Worm (Caenorhabditis elegans) whole organism, L4 larva: ENCODE measurements around the gene zip-12.
A peak's percentile ranks its signal among the peaks of the same experiment; 100 is the strongest.

Experiments used
- F10B5.3 ChIP-seq: sonication (generic microtip); optimal IDR thresholded peaks from 2 replicates; lab custom pipeline; 2016; ENCODE audit warnings: mild to moderate bottlenecking, missing genetic modification characterization, missing compliant biosample characterization
- R02D3.7 ChIP-seq: fragments of 150-350 bp; sonication (generic microtip); optimal IDR thresholded peaks from 3 replicates; lab custom pipeline; 2014; ENCODE audit warnings: missing biosample characterization, missing genetic modification characterization
- T26A8.4 ChIP-seq: fragments of 200-800 bp; sonication (Bioruptor generic); IDR thresholded peaks from 2 replicates; pipeline ENCODE4 v1.3.6; 2022; ENCODE audit warnings: missing genetic modification characterization, missing compliant biosample characterization
- Y48G9A.11 ChIP-seq: fragments of 200-800 bp; sonication (Bioruptor generic); IDR thresholded peaks from 2 replicates; pipeline ENCODE4 v1.3.6; 2022; ENCODE audit warnings: missing genetic modification reagents, missing genetic modification characterization, missing compliant biosample characterization
- Y75B8A.6 ChIP-seq: fragments of 200-800 bp; sonication (Bioruptor generic); IDR thresholded peaks from 2 replicates; pipeline ENCODE4 v1.3.6; 2022; ENCODE audit warnings: missing genetic modification reagents, missing genetic modification characterization, missing compliant biosample characterization
- aha-1 ChIP-seq: fragments of 150-350 bp; peaks from one replicate; lab custom pipeline; 2014; ENCODE audit warnings: missing biosample characterization, missing genetic modification characterization
- ama-1 ChIP-seq: fragments of 150-350 bp; optimal IDR thresholded peaks from 2 replicates; lab custom pipeline; 2014; ENCODE audit warnings: inconsistent platforms, mixed read lengths
- ceh-20 ChIP-seq: fragments of 200-800 bp; sonication (Bioruptor generic); IDR thresholded peaks from 2 replicates; pipeline ENCODE4 v1.3.6; 2022; ENCODE audit warnings: missing genetic modification reagents, missing genetic modification characterization, missing compliant biosample characterization
- ceh-28 ChIP-seq: fragments of 150-350 bp; optimal IDR thresholded peaks from 2 replicates; lab custom pipeline; 2014; ENCODE audit warnings: missing biosample characterization, missing genetic modification reagents, missing genetic modification characterization
- ces-1 ChIP-seq: fragments of 150-350 bp; sonication (generic microtip); optimal IDR thresholded peaks from 4 replicates; lab custom pipeline; 2014; ENCODE audit warnings: missing biosample characterization, missing genetic modification reagents, missing genetic modification characterization
- ctbp-1 ChIP-seq: fragments of 200-800 bp; sonication (Bioruptor generic); IDR thresholded peaks from 2 replicates; pipeline ENCODE4 v1.3.6; 2022; ENCODE audit warnings: missing genetic modification reagents, missing genetic modification characterization, missing compliant biosample characterization
- daf-12 ChIP-seq: fragments of 150-350 bp; optimal IDR thresholded peaks from 2 replicates; lab custom pipeline; 2014; ENCODE audit warnings: missing biosample characterization, missing genetic modification reagents, missing genetic modification characterization
- daf-16 ChIP-seq, 3 experiments: sonication (generic microtip); optimal IDR thresholded peaks; 2 replicates each; lab custom pipeline; 2016 to 2017; ENCODE audit warnings: missing genetic modification characterization in 3 of 3, missing genetic modification reagents in 3 of 3, mild to moderate bottlenecking in 2 of 3, missing compliant biosample characterization in 2 of 3, missing biosample characterization in 1 of 3, moderate library complexity in 1 of 3
- daf-8 ChIP-seq: fragments of 200-800 bp; sonication (Bioruptor generic); IDR thresholded peaks from 2 replicates; pipeline ENCODE4 v1.3.6; 2022; ENCODE audit warnings: missing genetic modification characterization, missing compliant biosample characterization
- dmd-6 ChIP-seq: fragments of 200-800 bp; sonication (Bioruptor generic); IDR thresholded peaks from 2 replicates; pipeline ENCODE4 v1.3.6; 2022; ENCODE audit warnings: missing genetic modification reagents, missing genetic modification characterization, missing compliant biosample characterization
- duxl-1 ChIP-seq: sonication (generic microtip); optimal IDR thresholded peaks from 2 replicates; lab custom pipeline; 2016; ENCODE audit warnings: mild to moderate bottlenecking, missing genetic modification characterization, moderate library complexity, missing compliant biosample characterization; ENCODE audit not compliant: poor library complexity
- egl-43 ChIP-seq: fragments of 200-800 bp; sonication (Bioruptor generic); IDR thresholded peaks from 2 replicates; pipeline ENCODE4 v1.3.6; 2022; ENCODE audit warnings: missing genetic modification reagents, missing genetic modification characterization, missing compliant biosample characterization
- gei-8 ChIP-seq: fragments of 200-800 bp; sonication (Bioruptor generic); optimal IDR thresholded peaks from 2 replicates; lab custom pipeline; 2018; ENCODE audit warnings: mild to moderate bottlenecking, missing genetic modification characterization, missing compliant biosample characterization
- hif-1 ChIP-seq, 2 experiments: sonication (generic microtip); optimal IDR thresholded peaks; 2 replicates each; lab custom pipeline; 2016 to 2017; ENCODE audit warnings: missing compliant biosample characterization in 2 of 2, missing genetic modification characterization in 2 of 2, missing genetic modification reagents in 2 of 2, missing genotype in 2 of 2, mild to moderate bottlenecking in 1 of 2
- hlh-30 ChIP-seq: sonication (generic microtip); optimal IDR thresholded peaks from 2 replicates; lab custom pipeline; 2017; ENCODE audit warnings: antibody characterized with exemption, mild to moderate bottlenecking, missing genetic modification characterization, missing compliant biosample characterization; ENCODE audit not compliant: insufficient read depth
- hmg-1.1 ChIP-seq: fragments of 200-800 bp; sonication (Bioruptor generic); IDR thresholded peaks from 2 replicates; pipeline ENCODE4 v1.3.6; 2022; ENCODE audit warnings: missing genetic modification reagents, missing genetic modification characterization, missing compliant biosample characterization
- jun-1 ChIP-seq: fragments of 150-350 bp; optimal IDR thresholded peaks from 2 replicates; lab custom pipeline; 2014; ENCODE audit warnings: missing biosample characterization, missing genetic modification reagents, missing genetic modification characterization
- lin-1 ChIP-seq: fragments of 200-800 bp; sonication (Bioruptor generic); IDR thresholded peaks from 2 replicates; pipeline ENCODE4 v1.3.6; 2022; ENCODE audit warnings: missing genetic modification reagents, missing genetic modification characterization, missing compliant biosample characterization
- lin-15B ChIP-seq: fragments of 150-350 bp; sonication (generic microtip); optimal IDR thresholded peaks from 3 replicates; lab custom pipeline; 2014; ENCODE audit warnings: missing biosample characterization, missing genetic modification characterization
- lin-38 ChIP-seq: fragments of 200-800 bp; sonication (Bioruptor generic); IDR thresholded peaks from 2 replicates; pipeline ENCODE4 v1.3.6; 2022; ENCODE audit warnings: missing genetic modification reagents, missing genetic modification characterization, missing compliant biosample characterization
- madf-5 ChIP-seq, 2 experiments: fragments of 200-800 bp; sonication (Bioruptor generic); IDR thresholded peaks; 2 replicates each; pipeline ENCODE4 v1.3.6; 2022; ENCODE audit warnings: missing compliant biosample characterization in 2 of 2, missing genetic modification characterization in 2 of 2
- madf-9 ChIP-seq: fragments of 200-800 bp; sonication (Bioruptor generic); conservative IDR thresholded peaks from 2 replicates; pipeline ENCODE4 v1.3.6; 2022; ENCODE audit warnings: missing genetic modification reagents, missing genetic modification characterization, missing compliant biosample characterization
- mdt-29 ChIP-seq: fragments of 200-800 bp; sonication (Bioruptor generic); IDR thresholded peaks from 2 replicates; pipeline ENCODE4 v1.3.6; 2022; ENCODE audit warnings: missing genetic modification reagents, missing genetic modification characterization, missing compliant biosample characterization
- nhr-10 ChIP-seq: fragments of 150-350 bp; optimal IDR thresholded peaks from 2 replicates; lab custom pipeline; 2014; ENCODE audit warnings: missing biosample characterization, missing genetic modification characterization
- nhr-11 ChIP-seq: fragments of 150-350 bp; optimal IDR thresholded peaks from 2 replicates; lab custom pipeline; 2014; ENCODE audit warnings: missing biosample characterization, missing genetic modification characterization
- nhr-111 ChIP-seq: fragments of 200-800 bp; sonication (Bioruptor generic); optimal IDR thresholded peaks from 2 replicates; lab custom pipeline; 2018; ENCODE audit warnings: mild to moderate bottlenecking, missing genetic modification characterization, missing compliant biosample characterization
- nhr-41 ChIP-seq: fragments of 200-800 bp; sonication (Bioruptor generic); IDR thresholded peaks from 2 replicates; pipeline ENCODE4 v1.3.6; 2022; ENCODE audit warnings: missing genetic modification reagents, missing genetic modification characterization, missing compliant biosample characterization
- nhr-42 ChIP-seq: fragments of 200-800 bp; sonication (Bioruptor generic); IDR thresholded peaks from 2 replicates; pipeline ENCODE4 v1.3.6; 2022; ENCODE audit warnings: missing genetic modification characterization, missing compliant biosample characterization
- nhr-76 ChIP-seq: fragments of 150-350 bp; optimal IDR thresholded peaks from 2 replicates; lab custom pipeline; 2014; ENCODE audit warnings: missing biosample characterization, missing genetic modification characterization
- pqm-1 ChIP-seq: sonication (generic microtip); optimal IDR thresholded peaks from 2 replicates; lab custom pipeline; 2017; ENCODE audit warnings: missing biosample characterization, missing genetic modification characterization
- saeg-2 ChIP-seq: fragments of 200-800 bp; sonication (Bioruptor generic); IDR thresholded peaks from 2 replicates; pipeline ENCODE4 v1.3.6; 2022; ENCODE audit warnings: missing genetic modification reagents, missing genetic modification characterization, missing compliant biosample characterization
- sdz-12 ChIP-seq: fragments of 200-800 bp; sonication (Bioruptor generic); optimal IDR thresholded peaks from 2 replicates; lab custom pipeline; 2018; ENCODE audit warnings: mild to moderate bottlenecking, missing genetic modification characterization, missing compliant biosample characterization
- set-16 ChIP-seq: fragments of 200-800 bp; sonication (Bioruptor generic); IDR thresholded peaks from 2 replicates; pipeline ENCODE4 v1.3.6; 2022; ENCODE audit warnings: missing genetic modification reagents, missing genetic modification characterization, missing compliant biosample characterization
- skn-1 ChIP-seq: fragments of 150-350 bp; optimal IDR thresholded peaks from 2 replicates; lab custom pipeline; 2014; ENCODE audit warnings: missing biosample characterization, missing genetic modification characterization
- snpc-4 ChIP-seq: fragments of 150-350 bp; optimal IDR thresholded peaks from 2 replicates; lab custom pipeline; 2014; ENCODE audit warnings: missing biosample characterization, missing genetic modification characterization
- spr-1 ChIP-seq: sonication (generic microtip); optimal IDR thresholded peaks from 2 replicates; lab custom pipeline; 2016; ENCODE audit warnings: mild to moderate bottlenecking, missing genetic modification characterization, missing compliant biosample characterization
- unc-39 ChIP-seq: sonication (generic microtip); optimal IDR thresholded peaks from 2 replicates; lab custom pipeline; 2017; ENCODE audit warnings: missing biosample characterization, missing genetic modification characterization
- unc-62 ChIP-seq, 3 experiments: fragments of 150-350 bp in 1 of 3; sonication (generic microtip); optimal IDR thresholded peaks in 2 of 3; peaks in 1 of 3; 1 replicate in 1 of 3; 2 replicates in 2 of 3; lab custom pipeline; 2014 to 2017; ENCODE audit warnings: missing biosample characterization in 3 of 3, missing genetic modification characterization in 3 of 3, missing genetic modification reagents in 3 of 3, missing genotype in 1 of 3
- vab-7 ChIP-seq: fragments of 200-800 bp; sonication (Bioruptor generic); IDR thresholded peaks from 2 replicates; pipeline ENCODE4 v1.3.6; 2022; ENCODE audit warnings: missing genetic modification reagents, missing genetic modification characterization, missing compliant biosample characterization
- zag-1 ChIP-seq: fragments of 150-350 bp; optimal IDR thresholded peaks from 2 replicates; lab custom pipeline; 2014; ENCODE audit warnings: missing biosample characterization, missing genetic modification characterization

zip-12 gene

ce11 chrIII:12333445-12333844 lies 5.7 kb downstream of the zip-12 start, which contains the start of gene zip-1:
TSS of gene zip-1 (plus strand) at chrIII:12333745.
- no peak for TF ChIP-seq zag-1
- TF ChIP-seq hlh-30 (tag; lab: Kevin White, UChicago), result no peak
- no peak for TF ChIP-seq daf-16 (GFP tag; optimal IDR thresholded peaks at IDR 0.05; lab: Kevin White, UChicago)
- no peak for TF ChIP-seq daf-16 (tag; optimal IDR thresholded peaks at IDR 0.05; lab: Kevin White, UChicago)
- no peak for TF ChIP-seq R02D3.7 (tag; lab: Kevin White, UChicago)
- no peak for TF ChIP-seq pqm-1 (tag; lab: Kevin White, UChicago)
- no peak for TF ChIP-seq daf-12 (tag; lab: Kevin White, UChicago)
- TF ChIP-seq, all 104 proteins: peak for 0

ce11 chrIII:12334268-12334667 lies 6.6 kb downstream of the zip-12 start:
- TF ChIP-seq egl-43 (GFP tag; lab: Robert Waterston, UW) (no peak), ceh-28 (tag; lab: Kevin White, UChicago) (no peak), ctbp-1 (GFP tag; lab: Robert Waterston, UW) (no peak)

- no peak for TF ChIP-seq Y75B8A.6 (GFP tag; lab: Robert Waterston, UW)
- TF ChIP-seq ces-1, result no peak
- peak; percentile 77 for TF ChIP-seq aha-1 (tag; lab: Kevin White, UChicago)
- no peak for TF ChIP-seq hif-1 (tag; optimal IDR thresholded peaks at IDR 0.05; lab: Kevin White, UChicago)
- no peak for TF ChIP-seq mdt-29 (GFP tag; lab: Robert Waterston, UW)
- TF ChIP-seq vab-7 (GFP tag; lab: Robert Waterston, UW), result no peak
- TF ChIP-seq duxl-1 (tag; lab: Kevin White, UChicago), result peak; percentile 32
- no peak for TF ChIP-seq skn-1 (tag; lab: Kevin White, UChicago)
- TF ChIP-seq ama-1 (lab: Kevin White, UChicago), result no peak
- TF ChIP-seq nhr-42 (GFP tag; lab: Robert Waterston, UW), result no peak
- TF ChIP-seq dmd-6 (GFP tag; lab: Robert Waterston, UW), result peak; percentile 83
- TF ChIP-seq nhr-76, result no peak
- 0 out of 2 replicates have a peak, but pooled peaks have one; percentile 48 for TF ChIP-seq ctbp-1 (GFP tag; lab: Robert Waterston, UW)
- no peak for TF ChIP-seq F10B5.3 (tag; lab: Kevin White, UChicago)
- no peak for TF ChIP-seq gei-8 (GFP tag; lab: Kevin White, UChicago)
- no peak for TF ChIP-seq zag-1
- TF ChIP-seq daf-8, result no peak
- TF ChIP-seq unc-62 (GFP tag; optimal IDR thresholded peaks at IDR 0.05 in 1 of 2; lab: Kevin White, UChicago), result peak in 1 of 2 experiments; percentile 58
- no peak for TF ChIP-seq unc-62 (tag; optimal IDR thresholded peaks at IDR 0.05; lab: Kevin White, UChicago)
- TF ChIP-seq T26A8.4, result no peak
- TF ChIP-seq R02D3.7 (tag; lab: Kevin White, UChicago), result no peak
- TF ChIP-seq nhr-41, result no peak
- TF ChIP-seq spr-1, result no peak
- TF ChIP-seq sdz-12, result no peak
- no peak for TF ChIP-seq set-16 (GFP tag; lab: Robert Waterston, UW)
- no peak for TF ChIP-seq lin-15B
- TF ChIP-seq lin-1 (GFP tag; lab: Robert Waterston, UW), result peak; percentile 61; the same call in 1 of the 2 replicates
- peak; percentile 8 for TF ChIP-seq nhr-10 (tag; lab: Kevin White, UChicago)
- TF ChIP-seq ceh-20 (GFP tag; lab: Robert Waterston, UW), result no peak
- peak in 1 of 2 experiments; percentile 24 for TF ChIP-seq daf-16 (GFP tag; optimal IDR thresholded peaks at IDR 0.05; lab: Kevin White, UChicago)
- TF ChIP-seq daf-16 (tag; optimal IDR thresholded peaks at IDR 0.05; lab: Kevin White, UChicago), result peak; percentile 98
- no peak for TF ChIP-seq madf-5 (GFP tag; IDR thresholded peaks at IDR 0.05; lab: Robert Waterston, UW)
- TF ChIP-seq snpc-4, result no peak
- TF ChIP-seq jun-1, result no peak
- peak; percentile 72 for TF ChIP-seq nhr-11
- no peak for TF ChIP-seq Y48G9A.11 (GFP tag; lab: Robert Waterston, UW)
- TF ChIP-seq unc-39 (tag; lab: Kevin White, UChicago), result no peak
- peak; percentile 48; the same call in 1 of the 2 replicates for TF ChIP-seq lin-38 (GFP tag; lab: Robert Waterston, UW)
- no peak for TF ChIP-seq nhr-111 (GFP tag; lab: Kevin White, UChicago)
- TF ChIP-seq saeg-2 (GFP tag; lab: Robert Waterston, UW), result no peak
- peak; percentile 72 for TF ChIP-seq hmg-1.1 (GFP tag; lab: Robert Waterston, UW)
- no peak for TF ChIP-seq daf-12 (tag; lab: Kevin White, UChicago)
- TF ChIP-seq madf-9 (GFP tag; lab: Robert Waterston, UW), result no peak
Observed at ce11 chrIII:12335400-12335994, 7.8 kb downstream of the zip-12 start.
